Worm (Caenorhabditis elegans) whole organism, L4 larva: ENCODE data around the gene sek-3.

ENCODE experiments used
- hmg-1.1 ChIP-seq: fragments of 200-800 bp; sonication (Bioruptor generic); IDR thresholded peaks from 2 replicates; pipeline ENCODE4 v1.3.6; 2022; ENCODE audit warnings: missing genetic modification reagents, missing genetic modification characterization, missing compliant biosample characterization
- jun-1 ChIP-seq: fragments of 150-350 bp; optimal IDR thresholded peaks from 2 replicates; lab custom pipeline; 2014; ENCODE audit warnings: missing biosample characterization, missing genetic modification reagents, missing genetic modification characterization
- lin-13 ChIP-seq: fragments of 150-350 bp; optimal IDR thresholded peaks from 2 replicates; lab custom pipeline; 2014; ENCODE audit warnings: missing biosample characterization, missing genetic modification reagents, missing genetic modification characterization
- lin-15B ChIP-seq: fragments of 150-350 bp; sonication (generic microtip); optimal IDR thresholded peaks from 3 replicates; lab custom pipeline; 2014; ENCODE audit warnings: missing biosample characterization, missing genetic modification characterization
- lin-29 ChIP-seq: fragments of 200-800 bp; sonication (Bioruptor generic); IDR thresholded peaks from 2 replicates; pipeline ENCODE4 v1.3.6; 2022; ENCODE audit warnings: missing genetic modification reagents, missing genetic modification characterization, missing compliant biosample characterization
- nhr-11 ChIP-seq: fragments of 150-350 bp; optimal IDR thresholded peaks from 2 replicates; lab custom pipeline; 2014; ENCODE audit warnings: missing biosample characterization, missing genetic modification characterization
- nhr-111 ChIP-seq: fragments of 200-800 bp; sonication (Bioruptor generic); optimal IDR thresholded peaks from 2 replicates; lab custom pipeline; 2018; ENCODE audit warnings: mild to moderate bottlenecking, missing genetic modification characterization, missing compliant biosample characterization
- nhr-25 ChIP-seq: sonication (generic microtip); optimal IDR thresholded peaks from 2 replicates; lab custom pipeline; 2017; ENCODE audit warnings: missing genetic modification characterization, mild to moderate bottlenecking, missing compliant biosample characterization, antibody characterized with exemption, moderate library complexity, borderline replicate concordance; ENCODE audit not compliant: insufficient read depth
- unc-39 ChIP-seq: sonication (generic microtip); optimal IDR thresholded peaks from 2 replicates; lab custom pipeline; 2017; ENCODE audit warnings: missing biosample characterization, missing genetic modification characterization
- unc-62 ChIP-seq, 3 experiments: fragments of 150-350 bp in 1 of 3; sonication (generic microtip); optimal IDR thresholded peaks in 2 of 3; peaks in 1 of 3; 1 replicate in 1 of 3; 2 replicates in 2 of 3; lab custom pipeline; 2014 to 2017; ENCODE audit warnings: missing biosample characterization in 3 of 3, missing genetic modification characterization in 3 of 3, missing genetic modification reagents in 3 of 3, missing genotype in 1 of 3

- no peak for TF ChIP-seq jun-1 (tag; lab: Kevin White, UChicago)
- no peak for TF ChIP-seq lin-13 (GFP tag; lab: Kevin White, UChicago)
- TF ChIP-seq lin-29 (GFP tag; lab: Robert Waterston, UW), result no peak
- no peak for TF ChIP-seq lin-15B (tag; lab: Kevin White, UChicago)
- TF ChIP-seq unc-39 (tag; lab: Kevin White, UChicago), result no peak
- TF ChIP-seq nhr-111 (GFP tag; lab: Kevin White, UChicago), result no peak
- peak in 1 of 2 experiments; percentile 93 for TF ChIP-seq unc-62 (GFP tag; optimal IDR thresholded peaks at IDR 0.05 in 1 of 2; lab: Kevin White, UChicago)
- TF ChIP-seq unc-62 (tag; optimal IDR thresholded peaks at IDR 0.05; lab: Kevin White, UChicago), result no peak
- TF ChIP-seq hmg-1.1 (GFP tag; lab: Robert Waterston, UW), result peak; percentile 8; the same call in 1 of the 2 replicates
- TF ChIP-seq nhr-25 (tag; lab: Kevin White, UChicago), result no peak
- no peak for TF ChIP-seq nhr-11 (tag; lab: Kevin White, UChicago)
Observed at ce11 chrX:4972039-4972581, 45.6 kb upstream of the sek-3 start.
